Fruit fly (Drosophila melanogaster) whole organism, embryonic: Measurements from ENCODE around the gene wam.

ENCODE experiments used
- BtbVII ChIP-seq: fragments of 200-800 bp; sonication (Bioruptor generic); optimal IDR thresholded peaks from 3 replicates; lab custom pipeline; 2017; ENCODE audit warnings: missing biosample characterization, mild to moderate bottlenecking, missing genetic modification characterization
- CG12104 ChIP-seq: fragments of 200-800 bp; sonication (Bioruptor generic); optimal IDR thresholded peaks from 3 replicates; lab custom pipeline; 2016; ENCODE audit warnings: missing biosample characterization, missing genetic modification characterization
- CG12391 ChIP-seq: fragments of 200-800 bp; sonication (Bioruptor generic); optimal IDR thresholded peaks from 3 replicates; lab custom pipeline; 2018; ENCODE audit warnings: missing biosample characterization, mild to moderate bottlenecking, missing genetic modification characterization, moderate library complexity
- CG13624 ChIP-seq: fragments of 200-800 bp; sonication (Bioruptor generic); optimal IDR thresholded peaks from 2 replicates; lab custom pipeline; 2016; ENCODE audit warnings: missing biosample characterization, missing genetic modification characterization
- CG14710 ChIP-seq: fragments of 200-800 bp; sonication (Bioruptor generic); optimal IDR thresholded peaks from 3 replicates; lab custom pipeline; 2019; ENCODE audit warnings: missing biosample characterization, mild to moderate bottlenecking, missing genetic modification characterization, moderate library complexity
- CG14965 ChIP-seq: fragments of 200-800 bp; sonication (Bioruptor generic); optimal IDR thresholded peaks from 2 replicates; lab custom pipeline; 2016; ENCODE audit warnings: missing biosample characterization, missing genetic modification characterization, borderline replicate concordance
- CG15479 ChIP-seq: fragments of 200-800 bp; sonication (Bioruptor generic); optimal IDR thresholded peaks from 3 replicates; lab custom pipeline; 2019; ENCODE audit warnings: missing biosample characterization, mild to moderate bottlenecking, missing genetic modification characterization, moderate library complexity
- CG15601 ChIP-seq: fragments of 200-800 bp; sonication (Bioruptor generic); optimal IDR thresholded peaks from 3 replicates; lab custom pipeline; 2019; ENCODE audit warnings: missing biosample characterization, mild to moderate bottlenecking, missing genetic modification characterization, moderate library complexity
- CG1602 ChIP-seq: fragments of 200-800 bp; sonication (Bioruptor generic); optimal IDR thresholded peaks from 3 replicates; lab custom pipeline; 2016; ENCODE audit warnings: missing biosample characterization, missing genetic modification characterization
- CG16815 ChIP-seq: fragments of 200-800 bp; sonication (Bioruptor generic); optimal IDR thresholded peaks from 3 replicates; lab custom pipeline; 2017; ENCODE audit warnings: missing biosample characterization, mild to moderate bottlenecking, missing genetic modification characterization
- CG18599 ChIP-seq: fragments of 200-800 bp; sonication (Bioruptor generic); optimal IDR thresholded peaks from 3 replicates; lab custom pipeline; 2017; ENCODE audit warnings: missing biosample characterization, missing genetic modification characterization, mild to moderate bottlenecking, moderate library complexity, missing genetic modification reagents
- CG2116 ChIP-seq: fragments of 200-800 bp; sonication (Bioruptor generic); optimal IDR thresholded peaks from 3 replicates; lab custom pipeline; 2018; ENCODE audit warnings: missing biosample characterization, mild to moderate bottlenecking, missing genetic modification characterization
- CG31388 ChIP-seq: fragments of 200-800 bp; sonication (Bioruptor generic); optimal IDR thresholded peaks from 2 replicates; lab custom pipeline; 2016; ENCODE audit warnings: missing biosample characterization, missing genetic modification characterization
- CG3163 ChIP-seq: fragments of 200-800 bp; sonication (Bioruptor generic); optimal IDR thresholded peaks from 3 replicates; lab custom pipeline; 2016; ENCODE audit warnings: missing biosample characterization, missing genetic modification characterization
- CG4360 ChIP-seq: fragments of 200-800 bp; sonication (Bioruptor generic); IDR thresholded peaks from 2 replicates; pipeline ENCODE4 v1.3.6; 2022; ENCODE audit warnings: missing biosample characterization, missing genetic modification characterization
- CG4854 ChIP-seq: fragments of 200-800 bp; sonication (Bioruptor generic); optimal IDR thresholded peaks from 2 replicates; lab custom pipeline; 2016; ENCODE audit warnings: missing biosample characterization, missing genetic modification characterization, inconsistent platforms
- CG8290 ChIP-seq, 3 experiments: fragments of 200-800 bp; sonication (Bioruptor generic); optimal IDR thresholded peaks; 2 replicates each; lab custom pipeline; 2016 to 2019; ENCODE audit warnings: missing biosample characterization in 3 of 3, missing genetic modification characterization in 3 of 3, mild to moderate bottlenecking in 2 of 3, moderate library complexity in 1 of 3
- D ChIP-seq, 2 experiments: fragments of 200-800 bp in 1 of 2; fragments of >200 bp in 1 of 2; sonication (Bioruptor generic) in 1 of 2; optimal IDR thresholded peaks; 2 replicates in 1 of 2; 3 replicates in 1 of 2; lab custom pipeline; 2017; ENCODE audit warnings: mild to moderate bottlenecking in 1 of 2, missing biosample characterization in 1 of 2, missing genetic modification characterization in 1 of 2, missing genetic modification reagents in 1 of 2
- Dref ChIP-seq: fragments of 200-800 bp; sonication (Bioruptor generic); IDR thresholded peaks from 2 replicates; pipeline ENCODE4 v1.3.6; 2022; ENCODE audit warnings: missing biosample characterization, missing genetic modification characterization
- E2f1 ChIP-seq: fragments of 200-800 bp; sonication (Bioruptor generic); IDR thresholded peaks from 2 replicates; pipeline ENCODE4 v1.3.6; 2022; ENCODE audit warnings: missing biosample characterization, missing genetic modification characterization
- Eip74EF ChIP-seq, 2 experiments: fragments of 200-800 bp in 1 of 2; fragments of >200 bp in 1 of 2; sonication (Bioruptor generic) in 1 of 2; optimal IDR thresholded peaks; 2 replicates each; lab custom pipeline; 2017 to 2019; ENCODE audit warnings: missing biosample characterization in 2 of 2, missing genetic modification characterization in 2 of 2, mild to moderate bottlenecking in 1 of 2, moderate library complexity in 1 of 2
- Ets97D ChIP-seq: fragments of 200-800 bp; sonication (Bioruptor generic); optimal IDR thresholded peaks from 3 replicates; lab custom pipeline; 2016; ENCODE audit warnings: missing biosample characterization, missing genetic modification characterization
- Gsc ChIP-seq: fragments of 200-800 bp; sonication (Bioruptor generic); IDR thresholded peaks from 2 replicates; pipeline ENCODE4 v1.3.6; 2022; ENCODE audit warnings: missing biosample characterization, missing genetic modification characterization
- Med ChIP-seq: fragments of 200-800 bp; sonication (Bioruptor generic); peaks from one replicate; lab custom pipeline; 2016; ENCODE audit warnings: missing biosample characterization, missing genetic modification characterization, mild to moderate bottlenecking, inconsistent platforms, moderate library complexity
- Meics ChIP-seq: fragments of 200-800 bp; sonication (Bioruptor generic); optimal IDR thresholded peaks from 2 replicates; lab custom pipeline; 2017; ENCODE audit warnings: missing biosample characterization, mild to moderate bottlenecking, missing genetic modification characterization
- PHDP ChIP-seq: fragments of 200-800 bp; sonication (Bioruptor generic); optimal IDR thresholded peaks from 3 replicates; lab custom pipeline; 2018; ENCODE audit warnings: missing biosample characterization, mild to moderate bottlenecking, missing genetic modification characterization, moderate library complexity
- Poxn ChIP-seq: fragments of 200-800 bp; sonication (Bioruptor generic); IDR thresholded peaks from 2 replicates; pipeline ENCODE4 v1.3.6; 2022; ENCODE audit warnings: missing biosample characterization, missing genetic modification characterization
- Ssrp ChIP-seq: fragments of 200-800 bp; sonication (Bioruptor generic); optimal IDR thresholded peaks from 2 replicates; lab custom pipeline; 2018; ENCODE audit warnings: missing biosample characterization, mild to moderate bottlenecking, missing genetic modification characterization, moderate library complexity
- cad ChIP-seq: fragments of >200 bp; optimal IDR thresholded peaks from 2 replicates; lab custom pipeline; 2017; ENCODE audit warnings: missing biosample characterization, missing genetic modification characterization
- chn ChIP-seq: fragments of 200-800 bp; sonication (Bioruptor generic); optimal IDR thresholded peaks from 2 replicates; lab custom pipeline; 2016; ENCODE audit warnings: missing biosample characterization, missing genetic modification characterization
- crol ChIP-seq: fragments of 200-800 bp; sonication (Bioruptor generic); IDR thresholded peaks from 2 replicates; pipeline ENCODE4 v1.3.6; 2022; ENCODE audit warnings: missing biosample characterization, missing genetic modification characterization
- da ChIP-seq: fragments of 200-800 bp; sonication (Bioruptor generic); optimal IDR thresholded peaks from 2 replicates; lab custom pipeline; 2016; ENCODE audit warnings: missing biosample characterization, missing genetic modification characterization
- exex ChIP-seq: fragments of 200-800 bp; sonication (Bioruptor generic); optimal IDR thresholded peaks from 4 replicates; lab custom pipeline; 2018; ENCODE audit warnings: missing biosample characterization, mild to moderate bottlenecking, missing genetic modification characterization, moderate library complexity
- gce ChIP-seq: fragments of 200-800 bp; sonication (Bioruptor generic); IDR thresholded peaks from 3 replicates; pipeline ENCODE4 v1.3.6; 2022; ENCODE audit warnings: missing biosample characterization, missing genetic modification characterization
- gem ChIP-seq: fragments of 200-800 bp; sonication (Bioruptor generic); optimal IDR thresholded peaks from 2 replicates; lab custom pipeline; 2019; ENCODE audit warnings: missing biosample characterization, mild to moderate bottlenecking, missing genetic modification characterization, moderate library complexity
- ind ChIP-seq: fragments of 200-800 bp; sonication (Bioruptor generic); optimal IDR thresholded peaks from 3 replicates; lab custom pipeline; 2016; ENCODE audit warnings: missing biosample characterization, missing genetic modification characterization
- lab ChIP-seq: fragments of 200-800 bp; sonication (Bioruptor generic); optimal IDR thresholded peaks from 3 replicates; lab custom pipeline; 2017; ENCODE audit warnings: missing biosample characterization, missing genetic modification characterization, mild to moderate bottlenecking, moderate library complexity, missing genetic modification reagents
- lmd ChIP-seq: fragments of 200-800 bp; sonication (Bioruptor generic); IDR thresholded peaks from 2 replicates; pipeline ENCODE4 v1.3.6; 2022; ENCODE audit warnings: missing biosample characterization, missing genetic modification characterization
- mirr ChIP-seq: fragments of 200-800 bp; sonication (Bioruptor generic); optimal IDR thresholded peaks from 3 replicates; lab custom pipeline; 2018; ENCODE audit warnings: missing biosample characterization, mild to moderate bottlenecking, missing genetic modification characterization
- psq ChIP-seq: fragments of 200-800 bp; sonication (Bioruptor generic); optimal IDR thresholded peaks from 2 replicates; lab custom pipeline; 2017; ENCODE audit warnings: missing biosample characterization, missing genetic modification characterization
- tgo ChIP-seq: fragments of 200-800 bp; sonication (Bioruptor generic); IDR thresholded peaks from 3 replicates; pipeline ENCODE4 v1.3.6; 2022; ENCODE audit warnings: missing biosample characterization, missing genetic modification characterization
- tll ChIP-seq, 2 experiments: fragments of 200-800 bp in 1 of 2; fragments of >200 bp in 1 of 2; sonication (Bioruptor generic) in 1 of 2; optimal IDR thresholded peaks; 2 replicates each; lab custom pipeline; 2017 to 2019; ENCODE audit warnings: missing biosample characterization in 2 of 2, missing genetic modification characterization in 2 of 2, mild to moderate bottlenecking in 1 of 2, moderate library complexity in 1 of 2
- toy ChIP-seq: fragments of 200-800 bp; sonication (Bioruptor generic); IDR thresholded peaks from 2 replicates; pipeline ENCODE4 v1.3.6; 2022; ENCODE audit warnings: missing biosample characterization, missing genetic modification characterization
- trem ChIP-seq: fragments of 200-800 bp; optimal IDR thresholded peaks from 3 replicates; lab custom pipeline; 2019; ENCODE audit warnings: missing biosample characterization, mild to moderate bottlenecking, missing genetic modification characterization, moderate library complexity
- vnd ChIP-seq: fragments of 200-800 bp; sonication (Bioruptor generic); IDR thresholded peaks from 3 replicates; pipeline ENCODE4 v1.3.6; 2022; ENCODE audit warnings: missing biosample characterization, missing genetic modification characterization; ENCODE audit not compliant: partially characterized antibody

The wam gene

dm6 chr3R:23284256-23284655 lies 3.6 kb downstream of the wam start (continued):
- TF ChIP-seq da = no peak
- TF ChIP-seq mirr (GFP tag; lab: Kevin White, UChicago) = peak; percentile 84
- peak; percentile 43 for TF ChIP-seq CG15601 (tag; lab: Kevin White, UChicago)
- peak; percentile 75 for TF ChIP-seq BtbVII (GFP tag; lab: Kevin White, UChicago)
- no peak for TF ChIP-seq vnd (GFP tag; lab: Robert Waterston, UW)
- no peak for TF ChIP-seq CG13624
- TF ChIP-seq ind (GFP tag; lab: Kevin White, UChicago) = no peak

- TF ChIP-seq lab (GFP tag; lab: Kevin White, UChicago) = peak; percentile 11
- no peak for TF ChIP-seq CG8290 (GFP tag; optimal IDR thresholded peaks at IDR 0.05; lab: Kevin White, UChicago)
- TF ChIP-seq CG8290 (tag; optimal IDR thresholded peaks at IDR 0.05; lab: Kevin White, UChicago) = peak in 1 of 2 experiments; percentile 42
- TF ChIP-seq chn = no peak
- peak; percentile 39 for TF ChIP-seq Med (GFP tag; lab: Kevin White, UChicago)
- TF ChIP-seq, all 482 proteins: peak for 3
These were observed 4.1 kb downstream of the wam start, which contains the start of gene CG6763 for dm6 chr3R:23283702-23284101. TSS of gene CG6763 (plus strand) at chr3R:23284002.

- TF ChIP-seq toy (peak; percentile 75; the same call in 1 of the 2 replicates), tgo (GFP tag; lab: Robert Waterston, UW) (peak; percentile 93), CG1602 (peak; percentile 92), CG31388 (GFP tag; lab: Kevin White, UChicago) (peak; percentile 82), CG4360 (peak; percentile 42), PHDP (peak; percentile 97), lmd (GFP tag; lab: Robert Waterston, UW) (peak; percentile 91), trem (tag; lab: Kevin White, UChicago) (peak; percentile 93), CG2116 (peak; percentile 76), E2f1 (peak; percentile 94), Poxn (GFP tag; lab: Robert Waterston, UW) (0 out of 2 replicates have a peak, but pooled peaks have one; percentile 44), Ssrp (tag; lab: Kevin White, UChicago) (peak; percentile 88), D (optimal IDR thresholded peaks at IDR 0.05; lab: Kevin White, UChicago) (no peak), D (GFP tag; optimal IDR thresholded peaks at IDR 0.05; lab: Kevin White, UChicago) (peak; percentile 80), gem (tag; lab: Kevin White, UChicago) (peak; percentile 97), CG16815 (peak; percentile 76), psq (GFP tag; lab: Kevin White, UChicago) (peak; percentile 86), exex (tag; lab: Kevin White, UChicago) (peak; percentile 76), CG12104 (GFP tag; lab: Kevin White, UChicago) (peak; percentile 65), mirr (GFP tag; lab: Kevin White, UChicago) (peak; percentile 55), gce (GFP tag; lab: Robert Waterston, UW) (peak; percentile 90), tll (GFP tag; optimal IDR thresholded peaks at IDR 0.05; lab: Kevin White, UChicago) (no peak), Eip74EF (GFP tag; optimal IDR thresholded peaks at IDR 0.05; lab: Kevin White, UChicago) (peak in 1 of 2 experiments; percentile 84), CG15479 (GFP tag; lab: Kevin White, UChicago) (no peak), CG12391 (tag; lab: Kevin White, UChicago) (peak; percentile 98), Gsc (GFP tag; lab: Robert Waterston, UW) (no peak), Dref (GFP tag; lab: Robert Waterston, UW) (peak; percentile 43), Ets97D (GFP tag; lab: Kevin White, UChicago) (peak; percentile 63), cad (GFP tag; lab: Kevin White, UChicago) (no peak), CG14710 (tag; lab: Kevin White, UChicago) (peak; percentile 91), CG18599 (peak; percentile 95), Meics (GFP tag; lab: Kevin White, UChicago) (peak; percentile 92), CG4854 (GFP tag; lab: Kevin White, UChicago) (peak; percentile 80), crol (GFP tag; lab: Robert Waterston, UW) (peak; percentile 54; the same call in 1 of the 2 replicates), CG14965 (GFP tag; lab: Kevin White, UChicago) (no peak), CG3163 (GFP tag; lab: Kevin White, UChicago) (peak; percentile 33)
These were observed 7.0 kb downstream of the wam start, which contains the start of the genes orb and Cdc16 for dm6 chr3R:23280806-23281257. TSS of gene orb (minus strand) at chr3R:23280856. TSS of gene Cdc16 (plus strand) at chr3R:23281201.
